Fruit fly (Drosophila melanogaster) whole organism, embryonic: Measurements from ENCODE around the gene CG14440.

Experiments used
- Adf1 ChIP-seq: fragments of 200-800 bp; sonication (Bioruptor generic); IDR thresholded peaks from 2 replicates; pipeline ENCODE4 v1.3.6; 2022; ENCODE audit warnings: missing biosample characterization, missing genetic modification characterization
- Aef1 ChIP-seq: fragments of 200-800 bp; sonication (Bioruptor generic); IDR thresholded peaks from 3 replicates; pipeline ENCODE4 v1.3.6; 2022; ENCODE audit warnings: missing biosample characterization, missing genetic modification characterization
- Atf-2 ChIP-seq: fragments of 200-800 bp; sonication (Bioruptor generic); optimal IDR thresholded peaks from 2 replicates; lab custom pipeline; 2016; ENCODE audit warnings: missing biosample characterization, missing genetic modification characterization
- Bdp1 ChIP-seq: fragments of 200-800 bp; sonication (Bioruptor generic); optimal IDR thresholded peaks from 3 replicates; lab custom pipeline; 2016; ENCODE audit warnings: missing biosample characterization, missing genetic modification characterization
- CG10543 ChIP-seq: fragments of 200-800 bp; sonication (Bioruptor generic); optimal IDR thresholded peaks from 3 replicates; lab custom pipeline; 2017; ENCODE audit warnings: missing biosample characterization, mild to moderate bottlenecking, missing genetic modification characterization, moderate library complexity
- CG11247 ChIP-seq: fragments of 200-800 bp; sonication (Bioruptor generic); IDR thresholded peaks from 2 replicates; pipeline ENCODE4 v1.3.6; 2022; ENCODE audit warnings: missing biosample characterization, missing genetic modification characterization
- CG12155 ChIP-seq: fragments of 200-800 bp; sonication (Bioruptor generic); optimal IDR thresholded peaks from 3 replicates; lab custom pipeline; 2016; ENCODE audit warnings: missing biosample characterization, missing genetic modification characterization
- CG12659 ChIP-seq: fragments of 200-800 bp; sonication (Bioruptor generic); optimal IDR thresholded peaks from 3 replicates; lab custom pipeline; 2017; ENCODE audit warnings: mild to moderate bottlenecking, missing biosample characterization, missing genetic modification reagents, missing genetic modification characterization
- CG13624 ChIP-seq: fragments of 200-800 bp; sonication (Bioruptor generic); optimal IDR thresholded peaks from 2 replicates; lab custom pipeline; 2016; ENCODE audit warnings: missing biosample characterization, missing genetic modification characterization
- CG16863 ChIP-seq: fragments of 200-800 bp; sonication (Bioruptor generic); optimal IDR thresholded peaks from 3 replicates; lab custom pipeline; 2016; ENCODE audit warnings: missing biosample characterization, missing genetic modification characterization
- CG2116 ChIP-seq: fragments of 200-800 bp; sonication (Bioruptor generic); optimal IDR thresholded peaks from 3 replicates; lab custom pipeline; 2018; ENCODE audit warnings: missing biosample characterization, mild to moderate bottlenecking, missing genetic modification characterization
- CG3163 ChIP-seq: fragments of 200-800 bp; sonication (Bioruptor generic); optimal IDR thresholded peaks from 3 replicates; lab custom pipeline; 2016; ENCODE audit warnings: missing biosample characterization, missing genetic modification characterization
- CG32767 ChIP-seq: fragments of 200-800 bp; sonication (Bioruptor generic); IDR thresholded peaks from 2 replicates; pipeline ENCODE4 v1.3.6; 2022; ENCODE audit warnings: missing biosample characterization, missing genetic modification characterization
- CG3407 ChIP-seq: fragments of 200-800 bp; sonication (Bioruptor generic); optimal IDR thresholded peaks from 2 replicates; lab custom pipeline; 2018; ENCODE audit warnings: missing biosample characterization, mild to moderate bottlenecking, missing genetic modification characterization
- CG6791 ChIP-seq: fragments of 200-800 bp; sonication (Bioruptor generic); IDR thresholded peaks from 3 replicates; pipeline ENCODE4 v1.3.6; 2022; ENCODE audit warnings: missing biosample characterization, missing genetic modification characterization; ENCODE audit not compliant: partially characterized antibody
- CG7963 ChIP-seq: fragments of 200-800 bp; sonication (Bioruptor generic); IDR thresholded peaks from 3 replicates; pipeline ENCODE4 v1.3.6; 2022; ENCODE audit warnings: missing biosample characterization, missing genetic modification characterization; ENCODE audit not compliant: partially characterized antibody
- CG9797 ChIP-seq: fragments of 200-800 bp; sonication (Bioruptor generic); optimal IDR thresholded peaks from 3 replicates; lab custom pipeline; 2018; ENCODE audit warnings: missing biosample characterization, mild to moderate bottlenecking, missing genetic modification characterization
- CTCF ChIP-seq: fragments of 200-800 bp; sonication (Bioruptor generic); optimal IDR thresholded peaks from 2 replicates; lab custom pipeline; 2017; ENCODE audit warnings: missing biosample characterization, mild to moderate bottlenecking, missing genetic modification characterization, moderate library complexity
- Deaf1 ChIP-seq: fragments of 200-800 bp; optimal IDR thresholded peaks from 3 replicates; lab custom pipeline; 2019; ENCODE audit warnings: missing biosample characterization, mild to moderate bottlenecking, missing genetic modification characterization, moderate library complexity
- Dll ChIP-seq: fragments of 200-800 bp; sonication (Bioruptor generic); IDR thresholded peaks from 4 replicates; pipeline ENCODE4 v1.3.6; 2022; ENCODE audit warnings: missing biosample characterization, missing genetic modification characterization; ENCODE audit not compliant: partially characterized antibody
- Dref ChIP-seq: fragments of 200-800 bp; sonication (Bioruptor generic); IDR thresholded peaks from 2 replicates; pipeline ENCODE4 v1.3.6; 2022; ENCODE audit warnings: missing biosample characterization, missing genetic modification characterization
- Gsc ChIP-seq: fragments of 200-800 bp; sonication (Bioruptor generic); IDR thresholded peaks from 2 replicates; pipeline ENCODE4 v1.3.6; 2022; ENCODE audit warnings: missing biosample characterization, missing genetic modification characterization
- MESR4 ChIP-seq: fragments of 200-800 bp; sonication (Bioruptor generic); optimal IDR thresholded peaks from 2 replicates; lab custom pipeline; 2018; ENCODE audit warnings: missing biosample characterization, mild to moderate bottlenecking, missing genetic modification characterization, moderate library complexity
- Myb ChIP-seq: fragments of 200-800 bp; sonication (Bioruptor generic); optimal IDR thresholded peaks from 2 replicates; lab custom pipeline; 2016; ENCODE audit warnings: missing biosample characterization, missing genetic modification characterization
- Scr ChIP-seq: fragments of 200-800 bp; sonication (Bioruptor generic); IDR thresholded peaks from 2 replicates; pipeline ENCODE4 v1.3.6; 2022; ENCODE audit warnings: missing biosample characterization, missing genetic modification characterization; ENCODE audit not compliant: partially characterized antibody
- Sin3A ChIP-seq: fragments of >200 bp; optimal IDR thresholded peaks from 2 replicates; lab custom pipeline; 2018
- Sry-β ChIP-seq: fragments of 200-800 bp; sonication (Bioruptor generic); optimal IDR thresholded peaks from 2 replicates; lab custom pipeline; 2018; ENCODE audit warnings: missing biosample characterization, mild to moderate bottlenecking, missing genetic modification characterization, moderate library complexity
- YL-1 ChIP-seq: fragments of 200-800 bp; sonication (Bioruptor generic); optimal IDR thresholded peaks from 3 replicates; lab custom pipeline; 2017; ENCODE audit warnings: missing biosample characterization, mild to moderate bottlenecking, missing genetic modification characterization
- aop ChIP-seq: fragments of 200-800 bp; sonication (Bioruptor generic); IDR thresholded peaks from 2 replicates; pipeline ENCODE4 v1.3.6; 2022; ENCODE audit warnings: missing biosample characterization, missing genetic modification characterization
- ato ChIP-seq: fragments of 200-800 bp; sonication (Bioruptor generic); IDR thresholded peaks from 2 replicates; pipeline ENCODE4 v1.3.6; 2022; ENCODE audit warnings: missing biosample characterization, missing genetic modification characterization; ENCODE audit not compliant: partially characterized antibody
- bbx ChIP-seq: fragments of 200-800 bp; sonication (Bioruptor generic); IDR thresholded peaks from 2 replicates; pipeline ENCODE4 v1.3.6; 2022; ENCODE audit warnings: missing biosample characterization, missing genetic modification characterization; ENCODE audit not compliant: partially characterized antibody
- bowl ChIP-seq: fragments of 200-800 bp; sonication (Bioruptor generic); IDR thresholded peaks from 2 replicates; pipeline ENCODE4 v1.3.6; 2022; ENCODE audit warnings: missing biosample characterization, missing genetic modification characterization
- cg ChIP-seq: fragments of 200-800 bp; sonication (Bioruptor generic); optimal IDR thresholded peaks from 3 replicates; lab custom pipeline; 2019; ENCODE audit warnings: missing biosample characterization, mild to moderate bottlenecking, missing genetic modification characterization, moderate library complexity
- crp ChIP-seq, 2 experiments: fragments of 200-800 bp; sonication (Bioruptor generic); optimal IDR thresholded peaks; 2 replicates in 1 of 2; 3 replicates in 1 of 2; lab custom pipeline; 2017; ENCODE audit warnings: missing biosample characterization in 2 of 2, missing genetic modification characterization in 2 of 2, mild to moderate bottlenecking in 1 of 2, moderate library complexity in 1 of 2
- gsb-n ChIP-seq: fragments of 200-800 bp; sonication (Bioruptor generic); optimal IDR thresholded peaks from 3 replicates; lab custom pipeline; 2018; ENCODE audit warnings: missing biosample characterization, mild to moderate bottlenecking, missing genetic modification characterization
- her ChIP-seq: fragments of 200-800 bp; sonication (Bioruptor generic); optimal IDR thresholded peaks from 2 replicates; lab custom pipeline; 2016; ENCODE audit warnings: missing biosample characterization, missing genetic modification characterization
- kah ChIP-seq: fragments of 200-800 bp; sonication (Bioruptor generic); optimal IDR thresholded peaks from 2 replicates; lab custom pipeline; 2018; ENCODE audit warnings: missing biosample characterization, mild to moderate bottlenecking, missing genetic modification characterization
- knrl ChIP-seq: fragments of 200-800 bp; sonication (Bioruptor generic); IDR thresholded peaks from 3 replicates; pipeline ENCODE4 v1.3.6; 2022; ENCODE audit warnings: missing biosample characterization, missing genetic modification characterization; ENCODE audit not compliant: partially characterized antibody
- maf-S ChIP-seq: fragments of 200-800 bp; sonication (Bioruptor generic); optimal IDR thresholded peaks from 2 replicates; lab custom pipeline; 2016; ENCODE audit warnings: missing biosample characterization, missing genetic modification characterization
- nerfin-2 ChIP-seq: fragments of 200-800 bp; sonication (Bioruptor generic); IDR thresholded peaks from 2 replicates; pipeline ENCODE4 v1.3.6; 2022; ENCODE audit warnings: missing biosample characterization, missing genetic modification characterization; ENCODE audit not compliant: partially characterized antibody
- onecut ChIP-seq: fragments of 200-800 bp; sonication (Bioruptor generic); IDR thresholded peaks from 2 replicates; pipeline ENCODE4 v1.3.6; 2022; ENCODE audit warnings: missing biosample characterization, missing genetic modification characterization
- pho ChIP-seq: fragments of 200-800 bp; sonication (Bioruptor generic); optimal IDR thresholded peaks from 2 replicates; lab custom pipeline; 2016; ENCODE audit warnings: missing biosample characterization, missing genetic modification characterization
- sens ChIP-seq: fragments of 200-800 bp; sonication (Bioruptor generic); peaks from one replicate; lab custom pipeline; 2016; ENCODE audit warnings: missing biosample characterization, missing genetic modification characterization
- slp2 ChIP-seq: fragments of 200-800 bp; sonication (Bioruptor generic); optimal IDR thresholded peaks from 2 replicates; lab custom pipeline; 2016; ENCODE audit warnings: missing biosample characterization, missing genetic modification characterization
- sna ChIP-seq: fragments of 200-800 bp; sonication (Bioruptor generic); IDR thresholded peaks from 2 replicates; pipeline ENCODE4 v1.3.6; 2022; ENCODE audit warnings: missing biosample characterization, missing genetic modification characterization; ENCODE audit not compliant: partially characterized antibody
- sob ChIP-seq: fragments of 200-800 bp; sonication (Bioruptor generic); IDR thresholded peaks from 2 replicates; pipeline ENCODE4 v1.3.6; 2022; ENCODE audit warnings: missing biosample characterization, missing genetic modification characterization
- tll ChIP-seq, 2 experiments: fragments of 200-800 bp in 1 of 2; fragments of >200 bp in 1 of 2; sonication (Bioruptor generic) in 1 of 2; optimal IDR thresholded peaks; 2 replicates each; lab custom pipeline; 2017 to 2019; ENCODE audit warnings: missing biosample characterization in 2 of 2, missing genetic modification characterization in 2 of 2, mild to moderate bottlenecking in 1 of 2, moderate library complexity in 1 of 2
- trem ChIP-seq: fragments of 200-800 bp; optimal IDR thresholded peaks from 3 replicates; lab custom pipeline; 2019; ENCODE audit warnings: missing biosample characterization, mild to moderate bottlenecking, missing genetic modification characterization, moderate library complexity

The CG14440 gene

DNA sequence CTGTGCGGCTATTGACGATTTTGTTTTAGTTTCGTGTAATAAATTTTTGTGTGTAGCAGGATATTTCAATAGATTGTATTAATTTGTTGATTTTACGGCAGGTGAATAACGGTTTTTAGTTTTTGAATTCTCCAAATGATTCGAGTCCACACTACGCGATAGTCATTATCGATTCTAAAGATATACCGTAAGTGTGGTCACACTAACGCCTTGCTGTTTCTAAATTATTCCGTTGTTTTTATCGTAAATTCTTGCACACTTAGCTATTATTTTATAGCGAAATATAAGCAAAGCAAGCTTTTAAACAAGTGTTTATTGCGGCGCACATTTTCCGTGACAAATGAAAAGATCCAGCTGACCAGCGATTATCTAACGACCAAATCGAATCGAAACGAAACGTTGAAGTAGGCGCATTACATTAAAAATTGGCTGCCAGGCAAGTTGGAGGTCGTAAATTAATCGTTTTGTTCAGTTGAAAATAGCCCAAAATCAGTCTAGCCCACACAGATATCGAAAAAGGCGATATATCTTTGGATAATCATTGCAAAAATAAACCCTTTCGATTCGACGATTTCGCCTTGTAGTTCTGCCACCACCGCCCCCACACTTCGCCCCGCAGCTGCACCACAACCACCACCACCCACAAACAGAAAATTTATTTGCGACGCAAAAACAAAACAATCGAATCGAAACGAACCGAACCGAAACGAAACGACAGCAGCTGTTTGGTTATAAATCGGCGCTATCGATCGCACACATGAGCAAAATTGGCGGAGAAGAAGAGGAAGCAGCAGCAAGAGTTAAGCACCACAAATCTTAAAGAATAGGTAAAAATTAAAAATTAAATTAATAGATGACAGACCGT lies 14.5 kb downstream of the CG14440 start, which contains the start of gene Pink1 (continued):
- TF ChIP-seq Scr (peak; percentile 46), Dll (GFP tag; lab: Robert Waterston, UW) (0 out of 4 replicates have a peak, but pooled peaks have one; percentile 50), Dref (GFP tag; lab: Robert Waterston, UW) (peak; percentile 70), slp2 (no peak), CG3163 (GFP tag; lab: Kevin White, UChicago) (no peak), bowl (GFP tag; lab: Robert Waterston, UW) (no peak), cg (GFP tag; lab: Kevin White, UChicago) (peak; percentile 41), CG2116 (GFP tag; lab: Kevin White, UChicago) (peak; percentile 51), Atf-2 (no peak), Sry-β (GFP tag; lab: Kevin White, UChicago) (no peak), CG9797 (peak; percentile 42), crp (GFP tag; optimal IDR thresholded peaks at IDR 0.05; lab: Kevin White, UChicago) (peak in 1 of 2 experiments; percentile 67), sna (GFP tag; lab: Robert Waterston, UW) (0 out of 2 replicates have a peak, but pooled peaks have one; percentile 34), pho (GFP tag; lab: Kevin White, UChicago) (no peak), CG16863 (GFP tag; lab: Kevin White, UChicago) (no peak), maf-S (GFP tag; lab: Kevin White, UChicago) (no peak), gsb-n (tag; lab: Kevin White, UChicago) (no peak), sob (GFP tag; lab: Robert Waterston, UW) (no peak), tll (GFP tag; optimal IDR thresholded peaks at IDR 0.05; lab: Kevin White, UChicago) (no peak), sens (GFP tag; lab: Kevin White, UChicago) (peak; percentile 54), Bdp1 (GFP tag; lab: Kevin White, UChicago) (no peak), CTCF (GFP tag; lab: Kevin White, UChicago) (peak; percentile 57), aop (GFP tag; lab: Robert Waterston, UW) (no peak), CG13624 (GFP tag; lab: Kevin White, UChicago) (peak; percentile 91), CG7963 (0 out of 3 replicates have a peak, but pooled peaks have one; percentile 6), Sin3A (lab: Kevin White, UChicago) (peak; percentile 11), kah (GFP tag; lab: Kevin White, UChicago) (no peak), CG12155 (GFP tag; lab: Kevin White, UChicago) (no peak), CG32767 (GFP tag; lab: Robert Waterston, UW) (no peak), CG6791 (GFP tag; lab: Robert Waterston, UW) (peak; percentile 60; the same call in 1 of the 3 replicates), YL-1 (GFP tag; lab: Kevin White, UChicago) (peak; percentile 70), CG12659 (GFP tag; lab: Kevin White, UChicago) (peak; percentile 45), Aef1 (GFP tag; lab: Robert Waterston, UW) (no peak), Myb (peak; percentile 98), Gsc (GFP tag; lab: Robert Waterston, UW) (no peak), Adf1 (GFP tag; lab: Robert Waterston, UW) (0 out of 2 replicates have a peak, but pooled peaks have one; percentile 9), Deaf1 (tag; lab: Kevin White, UChicago) (peak; percentile 89), CG10543 (GFP tag; lab: Kevin White, UChicago) (peak; percentile 34), trem (peak; percentile 0), CG3407 (no peak), her (no peak), MESR4 (GFP tag; lab: Kevin White, UChicago) (peak; percentile 53), nerfin-2 (GFP tag; lab: Robert Waterston, UW) (peak; percentile 56), bbx (GFP tag; lab: Robert Waterston, UW) (peak; percentile 47; the same call in 1 of the 2 replicates), CG11247 (GFP tag; lab: Robert Waterston, UW) (no peak), ato (GFP tag; lab: Robert Waterston, UW) (peak; percentile 60; the same call in 1 of the 2 replicates), onecut (GFP tag; lab: Robert Waterston, UW) (peak; percentile 44; the same call in 1 of the 2 replicates), knrl (GFP tag; lab: Robert Waterston, UW) (peak; percentile 57)
